Worm (Caenorhabditis elegans) whole organism, L4 larva: Measurements from ENCODE around the gene mut-7.

Source experiments
- T26A8.4 ChIP-seq: fragments of 200-800 bp; sonication (Bioruptor generic); IDR thresholded peaks from 2 replicates; pipeline ENCODE4 v1.3.6; 2022; ENCODE audit warnings: missing genetic modification characterization, missing compliant biosample characterization
- aly-2 ChIP-seq: sonication (generic microtip); optimal IDR thresholded peaks from 2 replicates; lab custom pipeline; 2018; ENCODE audit warnings: missing biosample characterization, missing genetic modification characterization
- ama-1 ChIP-seq: fragments of 150-350 bp; optimal IDR thresholded peaks from 2 replicates; lab custom pipeline; 2014; ENCODE audit warnings: inconsistent platforms, mixed read lengths
- ceh-82 ChIP-seq: sonication (generic microtip); optimal IDR thresholded peaks from 2 replicates; lab custom pipeline; 2017; ENCODE audit warnings: missing biosample characterization, missing genetic modification characterization
- daf-12 ChIP-seq: fragments of 150-350 bp; optimal IDR thresholded peaks from 2 replicates; lab custom pipeline; 2014; ENCODE audit warnings: missing biosample characterization, missing genetic modification reagents, missing genetic modification characterization
- daf-19 ChIP-seq: fragments of 200-800 bp; sonication (Bioruptor generic); conservative IDR thresholded peaks from 2 replicates; pipeline ENCODE4 v1.3.6; 2022; ENCODE audit warnings: missing genetic modification characterization, missing compliant biosample characterization
- daf-8 ChIP-seq: fragments of 200-800 bp; sonication (Bioruptor generic); IDR thresholded peaks from 2 replicates; pipeline ENCODE4 v1.3.6; 2022; ENCODE audit warnings: missing genetic modification characterization, missing compliant biosample characterization
- duxl-1 ChIP-seq: sonication (generic microtip); optimal IDR thresholded peaks from 2 replicates; lab custom pipeline; 2016; ENCODE audit warnings: mild to moderate bottlenecking, missing genetic modification characterization, moderate library complexity, missing compliant biosample characterization; ENCODE audit not compliant: poor library complexity
- fkh-10 ChIP-seq: fragments of 150-350 bp; optimal IDR thresholded peaks from 2 replicates; lab custom pipeline; 2014; ENCODE audit warnings: missing biosample characterization, missing genetic modification reagents, missing genetic modification characterization
- lin-29 ChIP-seq: fragments of 200-800 bp; sonication (Bioruptor generic); IDR thresholded peaks from 2 replicates; pipeline ENCODE4 v1.3.6; 2022; ENCODE audit warnings: missing genetic modification reagents, missing genetic modification characterization, missing compliant biosample characterization
- lin-39 ChIP-seq: fragments of 150-350 bp; optimal IDR thresholded peaks from 2 replicates; lab custom pipeline; 2014; ENCODE audit warnings: missing biosample characterization, missing genetic modification reagents, missing genetic modification characterization
- nhr-41 ChIP-seq: fragments of 200-800 bp; sonication (Bioruptor generic); IDR thresholded peaks from 2 replicates; pipeline ENCODE4 v1.3.6; 2022; ENCODE audit warnings: missing genetic modification reagents, missing genetic modification characterization, missing compliant biosample characterization
- nhr-76 ChIP-seq: fragments of 150-350 bp; optimal IDR thresholded peaks from 2 replicates; lab custom pipeline; 2014; ENCODE audit warnings: missing biosample characterization, missing genetic modification characterization
- pha-4 ChIP-seq, 2 experiments: fragments of 150-350 bp in 1 of 2; fragments of 200-800 bp in 1 of 2; sonication (Bioruptor generic) in 1 of 2; IDR thresholded peaks in 1 of 2; optimal IDR thresholded peaks in 1 of 2; 2 replicates each; pipeline versions ENCODE4 v1.3.6 to Lab custom; 2014 to 2022; ENCODE audit warnings: missing genetic modification characterization in 2 of 2, missing genetic modification reagents in 2 of 2, missing biosample characterization in 1 of 2, missing compliant biosample characterization in 1 of 2

DNA sequence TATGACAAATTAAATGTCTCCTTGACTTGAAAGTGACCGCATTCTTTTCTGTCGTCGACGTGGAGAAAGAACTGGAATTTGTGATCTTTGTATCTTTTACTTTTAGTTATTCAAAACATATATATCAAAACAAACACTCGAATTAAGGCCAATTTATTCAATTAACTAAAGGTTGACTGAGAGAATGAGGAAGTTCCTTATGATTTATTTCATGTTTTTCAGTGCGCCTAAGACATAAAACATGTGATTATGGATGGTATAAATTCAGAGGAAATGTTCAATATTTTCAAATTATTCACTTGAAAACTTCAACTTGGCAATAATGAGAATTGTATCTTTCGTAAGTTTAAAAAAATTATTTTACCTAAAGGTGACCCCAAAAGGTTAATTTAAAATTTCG, 28.6 kb downstream of the mut-7 start, which contains the start of gene F55H2.8:
- TF ChIP-seq fkh-10 (GFP tag; lab: Kevin White, UChicago) = no peak
- no peak for TF ChIP-seq lin-29
- no peak for TF ChIP-seq nhr-76 (tag; lab: Kevin White, UChicago)
- TF ChIP-seq nhr-41 (GFP tag; lab: Robert Waterston, UW) = no peak
- no peak for TF ChIP-seq ama-1
- TF ChIP-seq daf-8 = no peak
- no peak for TF ChIP-seq daf-12 (tag; lab: Kevin White, UChicago)
- TF ChIP-seq lin-39 (tag; lab: Kevin White, UChicago) = no peak
- TF ChIP-seq duxl-1 = no peak
- TF ChIP-seq T26A8.4 (GFP tag; lab: Robert Waterston, UW) = no peak
- TF ChIP-seq aly-2 (tag; lab: Kevin White, UChicago) = no peak
- TF ChIP-seq ceh-82 (tag; lab: Kevin White, UChicago) = no peak
- TF ChIP-seq daf-19 (GFP tag; lab: Robert Waterston, UW) = no peak
- TF ChIP-seq pha-4 (GFP tag; IDR thresholded peaks at IDR 0.05; lab: Robert Waterston, UW) = no peak
- no peak for TF ChIP-seq pha-4 (tag; optimal IDR thresholded peaks at IDR 0.05; lab: Kevin White, UChicago)
